Worm (Caenorhabditis elegans) whole organism, late embryonic: ENCODE measurements around the gene ost-1.

Experiments
- C08G9.2 ChIP-seq: sonication (generic microtip); optimal IDR thresholded peaks from 2 replicates; lab custom pipeline; 2016; ENCODE audit warnings: mild to moderate bottlenecking, missing genetic modification characterization, moderate library complexity, missing compliant biosample characterization
- F13H6.1 ChIP-seq: sonication (generic microtip); optimal IDR thresholded peaks from 2 replicates; lab custom pipeline; 2016; ENCODE audit warnings: missing genetic modification characterization, missing compliant biosample characterization
- K09A11.1 ChIP-seq: sonication (generic microtip); optimal IDR thresholded peaks from 2 replicates; lab custom pipeline; 2017; ENCODE audit warnings: antibody characterized with exemption, mild to moderate bottlenecking, missing genetic modification characterization, missing compliant biosample characterization; ENCODE audit not compliant: insufficient read depth
- T23F11.4 ChIP-seq: fragments of 200-800 bp; sonication (Bioruptor generic); optimal IDR thresholded peaks from 2 replicates; lab custom pipeline; 2018; ENCODE audit warnings: mild to moderate bottlenecking, missing genetic modification characterization, missing compliant biosample characterization
- ceh-14 ChIP-seq: sonication (generic microtip); optimal IDR thresholded peaks from 2 replicates; lab custom pipeline; 2016; ENCODE audit warnings: missing genotype, missing genetic modification characterization, missing compliant biosample characterization
- ceh-18 ChIP-seq: sonication (generic microtip); optimal IDR thresholded peaks from 2 replicates; lab custom pipeline; 2016; ENCODE audit warnings: missing genetic modification characterization, missing compliant biosample characterization
- ceh-19 ChIP-seq: fragments of 200-800 bp; sonication (Bioruptor generic); optimal IDR thresholded peaks from 2 replicates; lab custom pipeline; 2018; ENCODE audit warnings: mild to moderate bottlenecking, missing genetic modification characterization, missing compliant biosample characterization
- ceh-2 ChIP-seq: sonication (generic microtip); optimal IDR thresholded peaks from 2 replicates; lab custom pipeline; 2016; ENCODE audit warnings: missing genotype, missing genetic modification characterization, missing compliant biosample characterization
- ceh-22 ChIP-seq: sonication (generic microtip); optimal IDR thresholded peaks from 2 replicates; lab custom pipeline; 2017; ENCODE audit warnings: missing biosample characterization, missing genetic modification characterization
- ceh-30 ChIP-seq: fragments of 150-350 bp; optimal IDR thresholded peaks from 2 replicates; lab custom pipeline; 2014; ENCODE audit warnings: missing biosample characterization, missing genetic modification characterization
- ceh-31 ChIP-seq: sonication (generic microtip); optimal IDR thresholded peaks from 2 replicates; lab custom pipeline; 2016; ENCODE audit warnings: missing genetic modification characterization, missing compliant biosample characterization
- ceh-34 ChIP-seq: sonication (generic microtip); optimal IDR thresholded peaks from 2 replicates; lab custom pipeline; 2016; ENCODE audit warnings: mild to moderate bottlenecking, missing genetic modification characterization, missing compliant biosample characterization
- ceh-9 ChIP-seq: sonication (generic microtip); optimal IDR thresholded peaks from 2 replicates; lab custom pipeline; 2016; ENCODE audit warnings: mild to moderate bottlenecking, missing genetic modification characterization, inconsistent platforms, missing compliant biosample characterization
- dve-1 ChIP-seq: sonication (generic microtip); optimal IDR thresholded peaks from 2 replicates; lab custom pipeline; 2017; ENCODE audit warnings: antibody characterized with exemption, mild to moderate bottlenecking, missing genetic modification characterization, missing compliant biosample characterization
- elt-2 ChIP-seq: sonication (generic microtip); optimal IDR thresholded peaks from 2 replicates; lab custom pipeline; 2016; ENCODE audit warnings: missing genetic modification reagents, missing genetic modification characterization, missing compliant biosample characterization
- ets-4 ChIP-seq: sonication (generic microtip); optimal IDR thresholded peaks from 2 replicates; lab custom pipeline; 2016; ENCODE audit warnings: missing genetic modification characterization, missing compliant biosample characterization
- eyg-1 ChIP-seq: sonication (generic microtip); optimal IDR thresholded peaks from 2 replicates; lab custom pipeline; 2016; ENCODE audit warnings: missing genotype, missing genetic modification characterization, missing compliant biosample characterization
- fkh-6 ChIP-seq: sonication (generic microtip); optimal IDR thresholded peaks from 2 replicates; lab custom pipeline; 2016; ENCODE audit warnings: missing genetic modification characterization, missing compliant biosample characterization
- hlh-13 ChIP-seq: fragments of 200-800 bp; sonication (Bioruptor generic); optimal IDR thresholded peaks from 2 replicates; lab custom pipeline; 2018; ENCODE audit warnings: mild to moderate bottlenecking, missing genetic modification characterization, missing compliant biosample characterization
- hlh-15 ChIP-seq: sonication (generic microtip); optimal IDR thresholded peaks from 2 replicates; lab custom pipeline; 2016; ENCODE audit warnings: missing genetic modification characterization, missing compliant biosample characterization
- hlh-6 ChIP-seq: sonication (generic microtip); optimal IDR thresholded peaks from 2 replicates; lab custom pipeline; 2016; ENCODE audit warnings: missing genotype, missing genetic modification characterization, missing compliant biosample characterization
- lim-6 ChIP-seq: sonication (generic microtip); optimal IDR thresholded peaks from 2 replicates; lab custom pipeline; 2016; ENCODE audit warnings: missing genetic modification characterization, missing compliant biosample characterization
- lin-11 ChIP-seq: fragments of 200-800 bp; sonication (Bioruptor generic); optimal IDR thresholded peaks from 2 replicates; lab custom pipeline; 2018; ENCODE audit warnings: mild to moderate bottlenecking, missing genetic modification characterization, missing compliant biosample characterization
- madf-2 ChIP-seq: sonication (generic microtip); optimal IDR thresholded peaks from 2 replicates; lab custom pipeline; 2017; ENCODE audit warnings: missing genetic modification characterization, missing compliant biosample characterization
- nhr-232 ChIP-seq: sonication (generic microtip); optimal IDR thresholded peaks from 2 replicates; lab custom pipeline; 2016; ENCODE audit warnings: missing genetic modification characterization, missing compliant biosample characterization
- npax-4 ChIP-seq: sonication (generic microtip); optimal IDR thresholded peaks from 2 replicates; lab custom pipeline; 2016; ENCODE audit warnings: missing genetic modification characterization, missing compliant biosample characterization
- pax-1 ChIP-seq: fragments of 150-350 bp; optimal IDR thresholded peaks from 2 replicates; lab custom pipeline; 2014; ENCODE audit warnings: missing biosample characterization, missing genetic modification characterization
- ref-2 ChIP-seq: sonication (generic microtip); optimal IDR thresholded peaks from 2 replicates; lab custom pipeline; 2016; ENCODE audit warnings: missing genetic modification characterization, missing compliant biosample characterization
- rnt-1 ChIP-seq: sonication (generic microtip); optimal IDR thresholded peaks from 2 replicates; lab custom pipeline; 2016; ENCODE audit warnings: missing genetic modification characterization, missing compliant biosample characterization
- sdc-2 ChIP-seq: sonication (generic microtip); optimal IDR thresholded peaks from 2 replicates; lab custom pipeline; 2016; ENCODE audit warnings: missing genotype, missing genetic modification characterization, missing compliant biosample characterization
- sox-4 ChIP-seq: sonication (generic microtip); optimal IDR thresholded peaks from 2 replicates; lab custom pipeline; 2017; ENCODE audit warnings: mild to moderate bottlenecking, missing genetic modification characterization, inconsistent platforms, missing compliant biosample characterization
- syd-9 ChIP-seq: sonication (generic microtip); optimal IDR thresholded peaks from 2 replicates; lab custom pipeline; 2016; ENCODE audit warnings: mild to moderate bottlenecking, missing genetic modification characterization, moderate library complexity, missing compliant biosample characterization
- tbx-2 ChIP-seq: sonication (generic microtip); optimal IDR thresholded peaks from 2 replicates; lab custom pipeline; 2016; ENCODE audit warnings: missing genetic modification characterization, missing compliant biosample characterization
- tbx-7 ChIP-seq: sonication (generic microtip); optimal IDR thresholded peaks from 2 replicates; lab custom pipeline; 2016; ENCODE audit warnings: missing genotype, missing genetic modification characterization, missing compliant biosample characterization
- unc-3 ChIP-seq, 2 experiments: fragments of 200-800 bp in 1 of 2; sonication (Bioruptor generic) in 1 of 2; sonication (generic microtip) in 1 of 2; conservative IDR thresholded peaks in 1 of 2; optimal IDR thresholded peaks in 1 of 2; 2 replicates each; pipeline versions ENCODE4 v1.3.6 to Lab custom; 2016 to 2022; ENCODE audit warnings: missing compliant biosample characterization in 2 of 2, missing genetic modification characterization in 2 of 2, missing genetic modification reagents in 1 of 2
- unc-42 ChIP-seq: sonication (generic microtip); optimal IDR thresholded peaks from 2 replicates; lab custom pipeline; 2016; ENCODE audit warnings: missing genotype, missing genetic modification characterization, missing compliant biosample characterization
- unc-55 ChIP-seq: sonication (generic microtip); optimal IDR thresholded peaks from 2 replicates; lab custom pipeline; 2017; ENCODE audit warnings: missing biosample characterization, missing genetic modification reagents, missing genetic modification characterization

The ost-1 gene

DNA sequence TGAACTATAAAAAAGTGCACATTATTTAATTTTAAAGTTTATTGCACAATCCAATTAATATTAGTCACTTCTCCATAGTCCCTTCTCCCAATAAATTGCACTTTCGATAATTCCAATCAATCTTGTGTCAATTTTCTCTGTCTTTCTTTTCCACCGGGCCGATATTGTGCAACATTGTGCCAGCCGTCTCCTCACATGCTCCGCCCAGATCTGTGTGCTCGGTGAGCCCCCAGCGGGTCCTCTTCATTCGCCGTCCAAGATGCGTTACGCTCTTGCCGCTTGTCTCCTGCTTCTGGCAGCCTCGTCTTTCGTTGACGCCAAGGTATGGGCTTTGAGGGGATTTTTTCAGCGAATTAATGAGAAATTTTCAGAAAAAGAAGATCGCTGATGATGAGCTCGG is at the start of gene ost-1:
Gene ost-1 (plus strand): TSS at position 207 of the 400 bp plus-strand sequence.
- TF ChIP-seq syd-9 (no peak), madf-2 (no peak), ceh-18 (peak; percentile 45), unc-55 (peak; percentile 88), ceh-34 (peak; percentile 11), hlh-6 (tag; lab: Kevin White, UChicago) (peak; percentile 30), rnt-1 (tag; lab: Kevin White, UChicago) (peak; percentile 56)

DNA sequence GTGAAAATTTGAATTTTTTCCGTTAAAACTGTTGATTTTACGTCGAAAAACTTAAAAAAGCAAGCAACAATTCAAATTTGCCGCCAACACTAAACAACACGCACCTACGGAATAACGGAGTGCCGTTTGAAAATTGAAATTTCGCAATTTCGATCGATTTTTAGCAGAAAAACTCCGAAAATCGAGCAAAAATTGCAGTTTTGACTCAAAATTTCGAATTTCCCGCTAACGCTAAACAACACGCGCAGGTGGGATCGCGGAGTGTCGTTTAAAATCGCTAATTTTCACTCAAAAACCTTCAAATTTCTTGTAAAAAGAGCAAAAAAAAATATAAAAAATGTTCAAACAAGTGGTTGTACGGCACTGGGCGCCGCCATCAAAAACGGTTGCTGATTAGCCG is 48.7 kb upstream of the ost-1 start:
- no peak for TF ChIP-seq fkh-6 (tag; lab: Kevin White, UChicago)
- no peak for TF ChIP-seq ceh-14 (tag; lab: Kevin White, UChicago)
- no peak for TF ChIP-seq npax-4
- TF ChIP-seq lin-11 (tag; lab: Kevin White, UChicago), result no peak
- TF ChIP-seq eyg-1, result no peak
- no peak for TF ChIP-seq K09A11.1 (tag; lab: Kevin White, UChicago)
- TF ChIP-seq nhr-232 (tag; lab: Kevin White, UChicago), result no peak
- no peak for TF ChIP-seq ceh-2
- TF ChIP-seq, all 69 proteins: peak for 0

DNA sequence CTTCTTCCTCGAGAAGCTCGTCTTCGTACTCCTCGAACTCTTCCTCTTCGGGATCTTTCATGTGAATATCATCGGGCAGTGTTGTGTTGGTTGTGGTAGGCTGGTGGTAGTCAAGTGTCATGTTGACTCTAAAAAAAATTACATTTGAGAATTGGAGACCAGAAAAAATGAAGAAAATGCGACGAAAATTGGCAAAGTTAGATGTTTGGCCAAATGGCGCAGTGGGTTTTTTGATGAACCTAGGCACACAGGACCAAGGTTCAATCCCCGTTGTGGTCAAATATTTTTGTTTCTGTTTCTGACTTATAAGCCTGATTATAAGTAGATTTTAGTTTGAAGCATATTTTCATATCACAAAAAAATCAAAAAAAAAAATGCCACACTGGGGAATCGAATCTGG is 44.1 kb upstream of the ost-1 start:
- no peak for TF ChIP-seq madf-2
- no peak for TF ChIP-seq hlh-15 (tag; lab: Kevin White, UChicago)
- no peak for TF ChIP-seq hlh-13
- no peak for TF ChIP-seq dve-1
- TF ChIP-seq ceh-9 (tag; lab: Kevin White, UChicago), result no peak
- TF ChIP-seq ceh-18, result no peak

ce11 chrIV:1064289-1064848 is 42.8 kb upstream of the ost-1 start:
- no peak for TF ChIP-seq pax-1
- no peak for TF ChIP-seq ceh-22 (tag; lab: Kevin White, UChicago)
- TF ChIP-seq ceh-14 (tag; lab: Kevin White, UChicago), result no peak
- TF ChIP-seq K09A11.1 (tag; lab: Kevin White, UChicago), result no peak
- no peak for TF ChIP-seq ceh-18
- TF ChIP-seq tbx-7 (tag; lab: Kevin White, UChicago), result no peak
- no peak for TF ChIP-seq ceh-34
- no peak for TF ChIP-seq lim-6 (tag; lab: Kevin White, UChicago)
- TF ChIP-seq ref-2 (tag; lab: Kevin White, UChicago), result no peak
- no peak for TF ChIP-seq elt-2 (tag; lab: Kevin White, UChicago)
- no peak for TF ChIP-seq unc-42
- TF ChIP-seq ets-4 (tag; lab: Kevin White, UChicago), result no peak

ce11 chrIV:1065569-1065968 is 41.6 kb upstream of the ost-1 start:
- TF ChIP-seq nhr-232 (tag; lab: Kevin White, UChicago) (no peak), T23F11.4 (GFP tag; lab: Kevin White, UChicago) (no peak), K09A11.1 (tag; lab: Kevin White, UChicago) (no peak), dve-1 (no peak)

- peak; percentile 39 for TF ChIP-seq ceh-19 (GFP tag; lab: Kevin White, UChicago)
- peak; percentile 44 for TF ChIP-seq ref-2 (tag; lab: Kevin White, UChicago)
- TF ChIP-seq ceh-30 (tag; lab: Kevin White, UChicago), result no peak
- TF ChIP-seq K09A11.1 (tag; lab: Kevin White, UChicago), result no peak
- TF ChIP-seq ceh-31, result peak; percentile 43
- TF ChIP-seq ceh-18, result no peak
- peak; percentile 20 for TF ChIP-seq rnt-1 (tag; lab: Kevin White, UChicago)
- TF ChIP-seq ceh-22 (tag; lab: Kevin White, UChicago), result no peak
- no peak for TF ChIP-seq hlh-15 (tag; lab: Kevin White, UChicago)
- peak; percentile 2 for TF ChIP-seq sdc-2 (tag; lab: Kevin White, UChicago)
- peak; percentile 32 for TF ChIP-seq ceh-14 (tag; lab: Kevin White, UChicago)
- TF ChIP-seq hlh-13, result no peak
- TF ChIP-seq unc-3 (GFP tag; conservative IDR thresholded peaks at IDR 0.05; lab: Robert Waterston, UW), result no peak
- TF ChIP-seq unc-3 (tag; optimal IDR thresholded peaks at IDR 0.05; lab: Kevin White, UChicago), result no peak
- TF ChIP-seq ets-4 (tag; lab: Kevin White, UChicago), result peak; percentile 51
- TF ChIP-seq ceh-2, result peak; percentile 35
- TF ChIP-seq tbx-7 (tag; lab: Kevin White, UChicago), result no peak
- peak; percentile 68 for TF ChIP-seq F13H6.1 (tag; lab: Kevin White, UChicago)
- TF ChIP-seq madf-2, result no peak
- TF ChIP-seq unc-42, result peak; percentile 20
- no peak for TF ChIP-seq sox-4 (tag; lab: Kevin White, UChicago)
- TF ChIP-seq tbx-2 (tag; lab: Kevin White, UChicago), result peak; percentile 41
- TF ChIP-seq ceh-34, result peak; percentile 75
- peak; percentile 50 for TF ChIP-seq C08G9.2 (tag; lab: Kevin White, UChicago)
Observed at ce11 chrIV:1067430-1067829, 39.8 kb upstream of the ost-1 start, which contains the start of gene znf-782. znf-782 (minus strand) TSS chrIV:1067525.
